Fruit fly (Drosophila melanogaster) whole organism, embryonic: ENCODE measurements around the gene tutl.

Source experiments
- C15 ChIP-seq: fragments of 200-800 bp; sonication (Bioruptor generic); IDR thresholded peaks from 3 replicates; pipeline ENCODE4 v1.3.6; 2022; ENCODE audit warnings: missing biosample characterization, missing genetic modification characterization
- CG10431 ChIP-seq: fragments of 200-800 bp; sonication (Bioruptor generic); optimal IDR thresholded peaks from 3 replicates; lab custom pipeline; 2018; ENCODE audit warnings: missing biosample characterization, mild to moderate bottlenecking, missing genetic modification characterization
- CG10979 ChIP-seq: fragments of 200-800 bp; sonication (Bioruptor generic); optimal IDR thresholded peaks from 2 replicates; lab custom pipeline; 2018; ENCODE audit warnings: missing biosample characterization, mild to moderate bottlenecking, missing genetic modification characterization, moderate library complexity
- CG11247 ChIP-seq: fragments of 200-800 bp; sonication (Bioruptor generic); IDR thresholded peaks from 2 replicates; pipeline ENCODE4 v1.3.6; 2022; ENCODE audit warnings: missing biosample characterization, missing genetic modification characterization
- CG13424 ChIP-seq: fragments of 200-800 bp; sonication (Bioruptor generic); optimal IDR thresholded peaks from 2 replicates; lab custom pipeline; 2019; ENCODE audit warnings: missing biosample characterization, mild to moderate bottlenecking, missing genetic modification characterization, moderate library complexity
- CG13894 ChIP-seq: fragments of 200-800 bp; sonication (Bioruptor generic); optimal IDR thresholded peaks from 3 replicates; lab custom pipeline; 2018; ENCODE audit warnings: missing biosample characterization, mild to moderate bottlenecking, missing genetic modification characterization, moderate library complexity
- CG15696 ChIP-seq: fragments of 200-800 bp; sonication (Bioruptor generic); optimal IDR thresholded peaks from 2 replicates; lab custom pipeline; 2019; ENCODE audit warnings: missing biosample characterization, mild to moderate bottlenecking, missing genetic modification characterization, moderate library complexity
- CG18262 ChIP-seq: fragments of 200-800 bp; optimal IDR thresholded peaks from 3 replicates; lab custom pipeline; 2019; ENCODE audit warnings: missing biosample characterization, mild to moderate bottlenecking, missing genetic modification characterization, moderate library complexity
- CG2116 ChIP-seq: fragments of 200-800 bp; sonication (Bioruptor generic); optimal IDR thresholded peaks from 3 replicates; lab custom pipeline; 2018; ENCODE audit warnings: missing biosample characterization, mild to moderate bottlenecking, missing genetic modification characterization
- CG32532 ChIP-seq: fragments of 200-800 bp; sonication (Bioruptor generic); IDR thresholded peaks from 2 replicates; pipeline ENCODE4 v1.3.6; 2022; ENCODE audit warnings: missing biosample characterization, missing genetic modification characterization
- CG3838 ChIP-seq: fragments of 200-800 bp; sonication (Bioruptor generic); optimal IDR thresholded peaks from 3 replicates; lab custom pipeline; 2016; ENCODE audit warnings: missing biosample characterization, missing genetic modification characterization
- CG43689 ChIP-seq: fragments of 200-800 bp; sonication (Bioruptor generic); IDR thresholded peaks from 2 replicates; pipeline ENCODE4 v1.3.6; 2022; ENCODE audit warnings: missing biosample characterization, missing genetic modification characterization
- CG4820 ChIP-seq: fragments of 200-800 bp; sonication (Bioruptor generic); optimal IDR thresholded peaks from 3 replicates; lab custom pipeline; 2016; ENCODE audit warnings: missing biosample characterization, missing genetic modification characterization
- CG7271 ChIP-seq: fragments of 200-800 bp; sonication (Bioruptor generic); optimal IDR thresholded peaks from 2 replicates; lab custom pipeline; 2018; ENCODE audit warnings: missing biosample characterization, mild to moderate bottlenecking, missing genetic modification characterization, moderate library complexity
- CG7357 ChIP-seq: fragments of 200-800 bp; sonication (Bioruptor generic); IDR thresholded peaks from 3 replicates; pipeline ENCODE4 v1.3.6; 2022; ENCODE audit warnings: missing biosample characterization, missing genetic modification characterization
- CG7839 ChIP-seq: fragments of 200-800 bp; sonication (Bioruptor generic); optimal IDR thresholded peaks from 3 replicates; lab custom pipeline; 2018; ENCODE audit warnings: missing biosample characterization, mild to moderate bottlenecking, missing genetic modification characterization, moderate library complexity
- CkIIα-i1 ChIP-seq: fragments of 200-800 bp; sonication (Bioruptor generic); IDR thresholded peaks from 2 replicates; pipeline ENCODE4 v1.3.6; 2022; ENCODE audit warnings: missing biosample characterization, missing genetic modification characterization
- CoRest ChIP-seq: fragments of 200-800 bp; sonication (Bioruptor generic); optimal IDR thresholded peaks from 3 replicates; lab custom pipeline; 2018; ENCODE audit warnings: missing biosample characterization, mild to moderate bottlenecking, missing genetic modification characterization, moderate library complexity
- GATAe ChIP-seq: fragments of 200-800 bp; sonication (Bioruptor generic); conservative IDR thresholded peaks from 2 replicates; pipeline ENCODE4 v1.3.6; 2022; ENCODE audit warnings: missing biosample characterization, missing genetic modification characterization
- Hey ChIP-seq: fragments of 200-800 bp; sonication (Bioruptor generic); optimal IDR thresholded peaks from 3 replicates; lab custom pipeline; 2018; ENCODE audit warnings: missing biosample characterization, mild to moderate bottlenecking, missing genetic modification characterization
- Mad ChIP-seq: fragments of 200-800 bp; sonication (Bioruptor generic); optimal IDR thresholded peaks from 2 replicates; lab custom pipeline; 2016; ENCODE audit warnings: missing biosample characterization, missing genetic modification characterization
- Med ChIP-seq: fragments of 200-800 bp; sonication (Bioruptor generic); peaks from one replicate; lab custom pipeline; 2016; ENCODE audit warnings: missing biosample characterization, missing genetic modification characterization, mild to moderate bottlenecking, inconsistent platforms, moderate library complexity
- Mes4 ChIP-seq: fragments of 200-800 bp; sonication (Bioruptor generic); optimal IDR thresholded peaks from 2 replicates; lab custom pipeline; 2016; ENCODE audit warnings: missing biosample characterization, missing genetic modification characterization
- Oli ChIP-seq: fragments of 200-800 bp; sonication (Bioruptor generic); optimal IDR thresholded peaks from 2 replicates; lab custom pipeline; 2018; ENCODE audit warnings: missing biosample characterization, mild to moderate bottlenecking, missing genetic modification characterization, moderate library complexity
- Sox100B ChIP-seq: fragments of 200-800 bp; sonication (Bioruptor generic); optimal IDR thresholded peaks from 3 replicates; lab custom pipeline; 2018; ENCODE audit warnings: missing biosample characterization, mild to moderate bottlenecking, missing genetic modification characterization
- Stat92E ChIP-seq, 3 experiments: fragments of >200 bp in 2 of 3; fragments of 200-800 bp in 1 of 3; sonication (Bioruptor generic) in 1 of 3; optimal IDR thresholded peaks; 2 replicates each; lab custom pipeline; 2017 to 2019; ENCODE audit warnings: missing biosample characterization in 3 of 3, missing genetic modification characterization in 3 of 3, mild to moderate bottlenecking in 1 of 3, moderate library complexity in 1 of 3
- Usf ChIP-seq: fragments of 200-800 bp; sonication (Bioruptor generic); optimal IDR thresholded peaks from 2 replicates; lab custom pipeline; 2017; ENCODE audit warnings: missing genotype, missing biosample characterization, missing genetic modification characterization
- Xrp1 ChIP-seq: fragments of 200-800 bp; sonication (Bioruptor generic); IDR thresholded peaks from 2 replicates; pipeline ENCODE4 v1.3.6; 2022; ENCODE audit warnings: missing biosample characterization, missing genetic modification characterization
- ara ChIP-seq: fragments of 200-800 bp; sonication (Bioruptor generic); IDR thresholded peaks from 2 replicates; pipeline ENCODE4 v1.3.6; 2022; ENCODE audit warnings: missing biosample characterization, missing genetic modification characterization
- da ChIP-seq: fragments of 200-800 bp; sonication (Bioruptor generic); optimal IDR thresholded peaks from 2 replicates; lab custom pipeline; 2016; ENCODE audit warnings: missing biosample characterization, missing genetic modification characterization
- ewg ChIP-seq: fragments of 200-800 bp; sonication (Bioruptor generic); optimal IDR thresholded peaks from 3 replicates; lab custom pipeline; 2017; ENCODE audit warnings: mild to moderate bottlenecking, missing biosample characterization, missing genetic modification reagents, missing genetic modification characterization
- grau ChIP-seq: fragments of 200-800 bp; optimal IDR thresholded peaks from 3 replicates; lab custom pipeline; 2019; ENCODE audit warnings: missing biosample characterization, mild to moderate bottlenecking, missing genetic modification characterization, moderate library complexity
- grn ChIP-seq: fragments of 200-800 bp; sonication (Bioruptor generic); optimal IDR thresholded peaks from 3 replicates; lab custom pipeline; 2017; ENCODE audit warnings: missing biosample characterization, missing genetic modification characterization
- hth ChIP-seq: fragments of >200 bp; optimal IDR thresholded peaks from 2 replicates; lab custom pipeline; 2017; ENCODE audit warnings: inconsistent platforms
- insv ChIP-seq, 2 experiments: fragments of 200-800 bp; sonication (Bioruptor generic); optimal IDR thresholded peaks; 3 replicates each; lab custom pipeline; 2016 to 2018; ENCODE audit warnings: missing biosample characterization in 2 of 2, missing genetic modification characterization in 2 of 2
- jumu ChIP-seq: fragments of 200-800 bp; sonication (Bioruptor generic); optimal IDR thresholded peaks from 3 replicates; lab custom pipeline; 2016; ENCODE audit warnings: missing biosample characterization, missing genetic modification characterization
- knrl ChIP-seq: fragments of 200-800 bp; sonication (Bioruptor generic); IDR thresholded peaks from 3 replicates; pipeline ENCODE4 v1.3.6; 2022; ENCODE audit warnings: missing biosample characterization, missing genetic modification characterization; ENCODE audit not compliant: partially characterized antibody
- luna ChIP-seq: fragments of 200-800 bp; sonication (Bioruptor generic); optimal IDR thresholded peaks from 2 replicates; lab custom pipeline; 2016; ENCODE audit warnings: missing biosample characterization, missing genetic modification characterization
- nmo ChIP-seq: fragments of 200-800 bp; sonication (Bioruptor generic); optimal IDR thresholded peaks from 2 replicates; lab custom pipeline; 2018; ENCODE audit warnings: missing biosample characterization, mild to moderate bottlenecking, missing genetic modification characterization, moderate library complexity
- nom ChIP-seq: fragments of 200-800 bp; sonication (Bioruptor generic); optimal IDR thresholded peaks from 2 replicates; lab custom pipeline; 2017; ENCODE audit warnings: missing biosample characterization, missing genetic modification characterization, mild to moderate bottlenecking, moderate library complexity, missing genetic modification reagents
- oc ChIP-seq: fragments of 200-800 bp; sonication (Bioruptor generic); optimal IDR thresholded peaks from 2 replicates; lab custom pipeline; 2018; ENCODE audit warnings: missing biosample characterization, mild to moderate bottlenecking, missing genetic modification characterization, moderate library complexity
- pita ChIP-seq: fragments of 200-800 bp; sonication (Bioruptor generic); optimal IDR thresholded peaks from 2 replicates; lab custom pipeline; 2017; ENCODE audit warnings: missing biosample characterization, mild to moderate bottlenecking, missing genetic modification characterization
- pros ChIP-seq: fragments of 200-800 bp; sonication (Bioruptor generic); optimal IDR thresholded peaks from 3 replicates; lab custom pipeline; 2019; ENCODE audit warnings: missing biosample characterization, mild to moderate bottlenecking, missing genetic modification characterization, moderate library complexity
- sc ChIP-seq, 3 experiments: fragments of >200 bp in 2 of 3; fragments of 200-800 bp in 1 of 3; sonication (Bioruptor generic) in 1 of 3; optimal IDR thresholded peaks; 2 replicates in 2 of 3; 3 replicates in 1 of 3; lab custom pipeline; 2017; ENCODE audit warnings: mild to moderate bottlenecking in 1 of 3, missing biosample characterization in 1 of 3, missing genetic modification characterization in 1 of 3, missing genetic modification reagents in 1 of 3
- sens ChIP-seq: fragments of 200-800 bp; sonication (Bioruptor generic); peaks from one replicate; lab custom pipeline; 2016; ENCODE audit warnings: missing biosample characterization, missing genetic modification characterization
- tll ChIP-seq, 2 experiments: fragments of 200-800 bp in 1 of 2; fragments of >200 bp in 1 of 2; sonication (Bioruptor generic) in 1 of 2; optimal IDR thresholded peaks; 2 replicates each; lab custom pipeline; 2017 to 2019; ENCODE audit warnings: missing biosample characterization in 2 of 2, missing genetic modification characterization in 2 of 2, mild to moderate bottlenecking in 1 of 2, moderate library complexity in 1 of 2
- unc-4 ChIP-seq: fragments of 200-800 bp; sonication (Bioruptor generic); IDR thresholded peaks from 2 replicates; pipeline ENCODE4 v1.3.6; 2022; ENCODE audit warnings: missing biosample characterization, missing genetic modification characterization; ENCODE audit not compliant: partially characterized antibody
- wor ChIP-seq: fragments of 200-800 bp; sonication (Bioruptor generic); IDR thresholded peaks from 2 replicates; pipeline ENCODE4 v1.3.6; 2022; ENCODE audit warnings: missing biosample characterization, missing genetic modification characterization
- zfh1 ChIP-seq: fragments of 200-800 bp; sonication (Bioruptor generic); IDR thresholded peaks from 3 replicates; pipeline ENCODE4 v1.3.6; 2022; ENCODE audit warnings: missing biosample characterization, missing genetic modification characterization

The tutl gene

dm6 chr2L:4348545-4348944 lies 65.6 kb downstream of the tutl start (continued):
- TF ChIP-seq CG3838 (GFP tag; lab: Kevin White, UChicago) (no peak), ara (GFP tag; lab: Robert Waterston, UW) (no peak), Hey (no peak), nom (peak; percentile 47), CG10979 (peak; percentile 38), pita (GFP tag; lab: Kevin White, UChicago) (no peak), nmo (peak; percentile 2), Med (GFP tag; lab: Kevin White, UChicago) (peak; percentile 8), CG7357 (GFP tag; lab: Robert Waterston, UW) (0 out of 3 replicates have a peak, but pooled peaks have one; percentile 8), C15 (no peak), CG4820 (peak; percentile 4), grau (peak; percentile 2), Mad (no peak), hth (lab: Kevin White, UChicago) (no peak), Oli (tag; lab: Kevin White, UChicago) (peak; percentile 17), Xrp1 (GFP tag; lab: Robert Waterston, UW) (0 out of 2 replicates have a peak, but pooled peaks have one; percentile 13), jumu (GFP tag; lab: Kevin White, UChicago) (no peak), CG7839 (tag; lab: Kevin White, UChicago) (peak; percentile 0), tll (GFP tag; optimal IDR thresholded peaks at IDR 0.05; lab: Kevin White, UChicago) (no peak), CG11247 (no peak), CG32532 (GFP tag; lab: Robert Waterston, UW) (no peak), unc-4 (GFP tag; lab: Robert Waterston, UW) (no peak), CG7271 (no peak), CG18262 (tag; lab: Kevin White, UChicago) (peak; percentile 11)

- TF ChIP-seq ewg (no peak), CG15696 (tag; lab: Kevin White, UChicago) (no peak), Stat92E (GFP tag; optimal IDR thresholded peaks at IDR 0.05; lab: Kevin White, UChicago) (peak in 1 of 3 experiments; percentile 55), zfh1 (no peak), CG43689 (no peak), CG13894 (tag; lab: Kevin White, UChicago) (no peak), pros (GFP tag; lab: Kevin White, UChicago) (peak; percentile 86), sc (optimal IDR thresholded peaks at IDR 0.05; lab: Kevin White, UChicago) (no peak), sc (GFP tag; optimal IDR thresholded peaks at IDR 0.05; lab: Kevin White, UChicago) (no peak), CoRest (tag; lab: Kevin White, UChicago) (no peak), grn (peak; percentile 10)
Measured at dm6 chr2L:4349677-4350076, 66.7 kb downstream of the tutl start.

dm6 chr2L:4350683-4351324 lies 67.9 kb downstream of the tutl start:
- TF ChIP-seq sens (GFP tag; lab: Kevin White, UChicago) (peak; percentile 98), CG13424 (peak; percentile 54), knrl (GFP tag; lab: Robert Waterston, UW) (no peak), GATAe (no peak), Sox100B (GFP tag; lab: Kevin White, UChicago) (peak; percentile 28), CG10431 (GFP tag; lab: Kevin White, UChicago) (no peak), luna (GFP tag; lab: Kevin White, UChicago) (no peak), CG2116 (GFP tag; lab: Kevin White, UChicago) (peak; percentile 32), oc (peak; percentile 11), CoRest (tag; lab: Kevin White, UChicago) (peak; percentile 63), wor (GFP tag; lab: Robert Waterston, UW) (no peak), Hey (no peak), da (peak; percentile 4), Mes4 (GFP tag; lab: Kevin White, UChicago) (peak; percentile 67), insv (GFP tag; optimal IDR thresholded peaks at IDR 0.05; lab: Kevin White, UChicago) (no peak), CkIIα-i1 (GFP tag; lab: Robert Waterston, UW) (no peak), Usf (peak; percentile 56)
